Worm (Caenorhabditis elegans) whole organism, young adult: ENCODE data around the gene C46F2.1.

Experiments used
- C17E4.6 ChIP-seq: fragments of 200-800 bp; sonication (Bioruptor generic); IDR thresholded peaks from 2 replicates; pipeline ENCODE4 v1.3.6; 2022; ENCODE audit warnings: missing genetic modification reagents, missing genetic modification characterization, missing compliant biosample characterization
- efl-1 ChIP-seq: fragments of 150-350 bp; optimal IDR thresholded peaks from 2 replicates; lab custom pipeline; 2014; ENCODE audit warnings: missing biosample characterization, missing genetic modification reagents, missing genetic modification characterization
- hsf-1 ChIP-seq: fragments of 200-800 bp; sonication (Bioruptor generic); IDR thresholded peaks from 2 replicates; pipeline ENCODE4 v1.3.6; 2022; ENCODE audit warnings: missing genetic modification reagents, missing genetic modification characterization, missing compliant biosample characterization
- mcd-1 ChIP-seq: fragments of 200-800 bp; sonication (Bioruptor generic); IDR thresholded peaks from 2 replicates; pipeline ENCODE4 v1.3.6; 2022; ENCODE audit warnings: missing genetic modification reagents, missing genetic modification characterization, missing compliant biosample characterization
- nfya-1 ChIP-seq: sonication (generic microtip); optimal IDR thresholded peaks from 2 replicates; lab custom pipeline; 2017; ENCODE audit warnings: antibody characterized with exemption, missing compliant biosample characterization, missing genetic modification characterization, borderline replicate concordance; ENCODE audit not compliant: insufficient read depth
- snpc-4 ChIP-seq, 5 experiments: fragments of 150-350 bp in 1 of 5; sonication (generic microtip) in 4 of 5; optimal IDR thresholded peaks; 2 replicates each; lab custom pipeline; 2014 to 2018; ENCODE audit warnings: missing genetic modification characterization in 5 of 5, missing biosample characterization in 3 of 5, antibody characterized with exemption in 2 of 5, mild to moderate bottlenecking in 2 of 5, missing compliant biosample characterization in 2 of 5, missing genotype in 2 of 5, moderate library complexity in 2 of 5, missing genetic modification reagents in 1 of 5

DNA sequence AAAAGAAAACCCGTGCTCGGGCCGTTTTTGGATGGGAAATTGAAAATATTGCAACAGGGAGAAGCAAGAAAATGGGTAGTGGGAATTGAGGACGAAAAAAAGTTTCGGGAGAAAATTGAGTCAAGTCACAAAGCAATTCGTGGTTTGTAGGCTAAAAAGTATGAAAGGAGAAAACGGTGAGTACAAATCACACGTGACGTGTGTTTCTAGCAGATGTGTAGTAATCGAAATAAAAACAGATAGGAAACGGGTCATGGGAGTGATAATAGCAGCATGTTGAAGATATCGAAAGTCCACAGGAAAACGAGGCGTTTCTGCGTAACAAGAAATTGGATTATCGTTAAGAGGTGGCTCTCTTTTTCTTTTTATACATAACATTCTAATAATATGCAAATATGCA, 12.1 kb downstream of the C46F2.1 start:
- TF ChIP-seq nfya-1 (no peak), mcd-1 (GFP tag; lab: Robert Waterston, UW) (no peak), efl-1 (GFP tag; lab: Kevin White, UChicago) (no peak), snpc-4 (GFP tag; optimal IDR thresholded peaks at IDR 0.05; lab: Kevin White, UChicago) (no peak), snpc-4 (tag; optimal IDR thresholded peaks at IDR 0.05; lab: Kevin White, UChicago) (no peak), C17E4.6 (GFP tag; lab: Robert Waterston, UW) (no peak), hsf-1 (no peak)
